Fruit fly (Drosophila melanogaster): ENCODE results near the gene Klp68D.

Klp68D gene

DNA sequence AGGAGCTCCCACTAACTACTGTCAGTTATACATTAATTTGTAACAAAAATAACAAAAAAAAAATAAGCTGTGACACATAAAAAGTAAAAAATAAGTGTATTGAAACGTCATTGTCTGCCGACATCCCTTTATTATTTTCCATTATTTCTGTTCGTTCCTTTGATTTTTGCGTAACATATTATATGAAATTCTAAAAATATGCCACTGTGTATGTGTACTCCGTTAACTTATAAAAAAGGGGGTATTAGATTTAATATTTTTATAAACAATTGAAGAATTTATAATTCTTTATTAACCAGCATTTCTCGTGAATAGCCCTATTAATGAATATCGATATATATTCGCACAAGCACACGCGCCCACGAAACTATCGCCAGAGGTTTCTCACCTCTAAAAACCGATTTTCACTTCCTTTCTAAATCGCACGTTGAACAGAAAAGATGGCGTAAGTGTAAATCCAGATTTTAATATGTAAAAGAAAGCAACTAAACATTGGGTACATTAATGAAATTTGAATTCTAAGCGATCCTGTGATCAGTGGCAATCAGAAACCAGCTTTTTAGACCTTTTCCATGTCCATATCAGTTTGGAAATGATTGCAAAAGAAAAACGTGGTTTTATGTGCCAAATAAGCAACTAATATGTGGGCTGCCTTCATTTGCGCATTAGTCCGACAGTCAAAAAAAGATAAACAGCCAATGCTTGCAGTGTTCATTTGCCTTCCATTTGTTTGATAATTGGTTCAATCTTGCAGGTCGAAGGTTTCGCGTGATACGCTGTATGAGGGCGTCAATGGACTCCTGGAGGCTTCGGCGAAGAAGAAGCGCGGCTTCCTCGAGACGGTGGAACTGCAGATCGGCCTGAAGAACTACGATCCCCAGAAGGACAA is 27.3 kb downstream of the Klp68D start, which contains the start of gene RpL10Ab:
Gene RpL10Ab, plus strand, starts transcription at position 406 of the 889 bp plus-strand sequence.
- TF ChIP-seq Dll (optimal IDR thresholded peaks at IDR 0.05) (no peak), CG8478 (optimal IDR thresholded peaks at IDR 0.05) (no peak), psq (optimal IDR thresholded peaks at IDR 0.05) (no peak), pan (optimal IDR thresholded peaks at IDR 0.05) (no peak), usp (GFP tag; optimal IDR thresholded peaks at IDR 0.05) (no peak)

DNA sequence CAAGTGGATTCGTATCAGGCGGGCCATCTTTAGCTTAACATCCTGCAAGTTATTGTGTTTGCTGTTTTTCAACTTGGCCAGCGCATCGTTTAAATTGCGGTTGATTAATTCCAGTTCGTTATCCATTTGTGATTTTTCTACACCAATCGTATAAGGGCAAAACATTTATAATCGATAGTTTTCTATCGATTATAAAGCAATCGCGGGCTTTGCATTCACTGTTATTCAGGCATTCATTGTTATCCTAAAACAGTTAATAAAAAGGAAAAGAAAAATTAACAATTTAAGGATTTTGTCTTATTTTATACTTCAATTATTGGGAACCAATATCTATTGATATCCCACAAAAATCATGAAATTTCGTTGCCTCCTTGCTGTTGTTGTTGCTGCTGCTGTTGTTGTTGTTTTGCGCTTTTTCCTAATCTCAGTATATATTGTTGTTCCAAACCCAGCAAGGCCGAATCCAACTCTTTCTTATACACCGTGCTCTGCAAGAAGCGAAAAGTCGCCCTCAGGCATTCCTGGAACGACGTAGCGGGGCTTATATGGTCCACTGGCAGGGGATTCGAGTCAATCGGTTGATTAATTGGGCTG is 30.2 kb downstream of the Klp68D start, which contains the start of gene CG32095:
Gene CG32095, minus strand, starts transcription at position 173 of the 594 bp plus-strand sequence.
- TF ChIP-seq psq (optimal IDR thresholded peaks at IDR 0.05) (no peak), CG8478 (optimal IDR thresholded peaks at IDR 0.05) (no peak), EcR (GFP tag; optimal IDR thresholded peaks at IDR 0.05) (no peak), Dll (optimal IDR thresholded peaks at IDR 0.05) (no peak), pan (optimal IDR thresholded peaks at IDR 0.05) (no peak), usp (GFP tag; optimal IDR thresholded peaks at IDR 0.05) (no peak)

DNA sequence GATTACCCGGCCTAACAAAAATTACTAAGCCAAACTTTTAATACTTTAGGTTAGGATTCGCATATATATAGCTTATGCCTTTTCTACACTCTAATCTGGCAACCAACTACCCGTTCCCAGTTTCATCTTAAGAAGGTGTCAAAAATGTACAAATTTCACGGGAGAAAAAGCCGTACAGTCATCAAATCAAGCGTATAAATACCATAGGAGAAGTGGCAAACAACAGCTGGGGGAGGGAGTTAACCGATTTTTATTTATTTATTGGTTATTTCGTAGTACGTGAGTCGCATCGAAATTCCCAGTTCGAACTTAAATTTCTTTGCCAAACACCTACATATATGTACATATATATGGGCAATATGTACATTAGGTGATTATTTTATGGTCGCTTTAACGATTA is 33.3 kb downstream of the Klp68D start, which contains the start of gene CG7264:
Gene CG7264, plus strand, starts transcription at position 301 of the 400 bp plus-strand sequence.
- TF ChIP-seq psq (optimal IDR thresholded peaks at IDR 0.05): no peak
- no peak for TF ChIP-seq CG8478 (optimal IDR thresholded peaks at IDR 0.05)
- TF ChIP-seq EcR (GFP tag; optimal IDR thresholded peaks at IDR 0.05): no peak
- no peak for TF ChIP-seq pan (optimal IDR thresholded peaks at IDR 0.05)
- TF ChIP-seq usp (GFP tag; optimal IDR thresholded peaks at IDR 0.05): no peak
- no peak for TF ChIP-seq Dll (optimal IDR thresholded peaks at IDR 0.05)

DNA sequence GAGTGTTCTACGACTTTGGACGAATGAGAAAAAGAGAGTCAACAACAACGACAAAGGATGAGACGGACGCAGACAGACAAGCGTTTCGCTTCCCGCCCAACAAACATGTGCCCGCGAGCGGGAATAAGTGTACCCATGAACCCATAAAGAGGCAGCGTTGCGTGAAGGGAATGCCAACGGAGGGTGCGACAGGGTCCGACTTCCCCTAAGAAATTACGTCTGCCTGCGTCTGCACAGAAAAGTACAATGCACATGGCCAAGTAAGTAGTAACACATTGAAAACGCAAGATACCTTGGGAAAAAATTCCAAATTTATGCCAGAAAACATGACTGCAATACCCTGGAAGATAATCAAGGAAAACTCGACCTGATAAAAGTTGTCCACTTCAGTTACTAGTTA is 35.8 kb downstream of the Klp68D start:
- TF ChIP-seq usp (GFP tag; optimal IDR thresholded peaks at IDR 0.05): no peak

DNA sequence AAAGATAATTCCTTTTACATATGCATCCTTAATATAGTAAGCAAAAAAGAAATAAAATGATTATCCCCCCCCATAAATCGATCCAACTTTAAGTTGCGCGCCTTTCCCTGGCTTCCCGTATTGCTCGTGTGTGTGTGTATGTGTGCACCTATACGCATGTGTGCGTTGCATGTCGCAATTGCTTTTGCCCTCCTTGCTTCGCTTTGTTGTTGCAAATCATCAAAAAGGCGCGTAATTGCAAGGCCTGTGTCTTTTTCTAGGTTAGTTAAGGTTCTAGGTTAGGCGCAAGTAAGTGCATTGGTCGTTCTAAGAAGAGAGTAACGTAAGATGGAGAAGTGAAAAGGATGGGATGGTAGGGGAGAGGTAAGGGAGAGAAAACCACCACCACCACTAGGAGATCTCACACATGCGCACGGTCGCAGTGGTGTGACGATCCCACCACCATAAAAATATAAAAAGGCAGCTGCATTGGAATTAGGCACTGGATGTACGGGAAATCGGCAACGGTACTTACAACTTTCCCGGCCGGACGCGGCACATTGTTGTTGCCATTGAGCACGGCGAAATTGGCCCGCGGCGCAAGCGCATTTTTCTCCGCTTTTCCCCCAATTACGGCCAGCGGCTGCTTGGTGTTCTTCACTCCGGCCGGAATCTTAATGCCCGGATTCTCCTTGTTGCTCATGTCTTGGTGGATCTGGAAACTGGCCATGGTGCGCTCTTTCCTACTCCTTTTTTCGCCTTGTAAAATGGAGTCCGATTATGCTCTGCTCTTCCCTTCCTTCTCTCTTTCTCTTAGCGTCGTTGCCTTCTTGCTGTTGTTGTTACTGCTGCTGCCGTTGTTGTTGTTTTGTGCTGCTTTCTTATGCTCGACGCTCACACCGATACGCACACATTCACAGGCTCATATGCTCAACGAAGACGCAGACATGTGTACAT is 37.2 kb downstream of the Klp68D start:
- no peak for TF ChIP-seq CG8478 (optimal IDR thresholded peaks at IDR 0.05)
- no peak for TF ChIP-seq Dll (optimal IDR thresholded peaks at IDR 0.05)
- no peak for TF ChIP-seq pan (optimal IDR thresholded peaks at IDR 0.05)
- no peak for TF ChIP-seq usp (GFP tag; optimal IDR thresholded peaks at IDR 0.05)
- TF ChIP-seq psq (optimal IDR thresholded peaks at IDR 0.05): no peak
- TF ChIP-seq EcR (GFP tag; optimal IDR thresholded peaks at IDR 0.05): no peak

DNA sequence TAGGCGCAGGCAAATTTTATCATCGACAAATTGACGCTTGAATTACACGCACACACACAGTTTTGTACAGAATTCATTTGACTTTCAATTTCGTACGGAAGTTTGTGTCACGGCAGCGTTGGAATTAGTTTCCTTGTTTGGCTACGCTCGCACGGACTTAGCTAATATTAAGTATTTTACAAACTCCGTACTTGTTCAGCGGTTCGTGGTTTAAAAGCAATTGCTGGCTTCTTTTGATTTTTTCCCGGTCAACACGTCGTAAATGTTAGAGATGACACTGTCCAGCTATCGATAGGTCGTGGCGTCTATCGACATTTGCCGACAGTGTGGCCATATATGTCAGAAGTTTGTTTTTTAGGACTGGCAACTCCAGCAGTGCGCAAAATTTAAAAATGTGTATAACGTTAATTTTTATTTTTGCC is 37.9 kb downstream of the Klp68D start, which contains the start of gene CycA:
Gene CycA, minus strand, starts transcription at position 283 of the 422 bp plus-strand sequence.
- no peak for TF ChIP-seq EcR (GFP tag; optimal IDR thresholded peaks at IDR 0.05)
- TF ChIP-seq psq (optimal IDR thresholded peaks at IDR 0.05): no peak

DNA sequence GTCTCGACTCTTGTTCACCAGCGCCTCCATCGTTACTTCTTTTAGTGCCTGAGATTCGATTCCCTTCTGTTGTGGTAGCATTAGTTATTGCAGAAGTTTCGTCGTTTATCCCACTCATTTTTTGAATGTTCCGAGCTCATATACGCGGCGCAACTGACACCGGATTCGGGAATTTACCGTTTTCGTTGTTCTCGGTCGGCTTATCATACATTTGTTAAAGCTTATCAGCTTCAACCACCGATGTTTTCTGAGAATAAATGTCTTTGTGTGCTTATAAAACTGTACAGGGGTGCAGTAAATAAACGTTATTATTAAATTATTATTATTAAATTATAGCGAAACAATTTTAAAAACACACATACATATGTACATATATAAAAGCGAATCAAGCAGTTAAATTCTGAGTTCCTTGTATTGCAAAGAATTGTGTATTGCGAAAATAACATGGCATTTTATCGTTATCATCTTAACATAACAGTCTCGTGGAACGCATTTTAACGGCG is 41.2 kb downstream of the Klp68D start, which contains the start of gene CG43064:
Gene CG43064, minus strand, starts transcription at position 147 of the 503 bp plus-strand sequence.
- no peak for TF ChIP-seq pan (optimal IDR thresholded peaks at IDR 0.05)
- no peak for TF ChIP-seq usp (GFP tag; optimal IDR thresholded peaks at IDR 0.05)
- no peak for TF ChIP-seq psq (optimal IDR thresholded peaks at IDR 0.05)
- no peak for TF ChIP-seq CG8478 (optimal IDR thresholded peaks at IDR 0.05)
- no peak for TF ChIP-seq EcR (GFP tag; optimal IDR thresholded peaks at IDR 0.05)
- no peak for TF ChIP-seq Dll (optimal IDR thresholded peaks at IDR 0.05)

DNA sequence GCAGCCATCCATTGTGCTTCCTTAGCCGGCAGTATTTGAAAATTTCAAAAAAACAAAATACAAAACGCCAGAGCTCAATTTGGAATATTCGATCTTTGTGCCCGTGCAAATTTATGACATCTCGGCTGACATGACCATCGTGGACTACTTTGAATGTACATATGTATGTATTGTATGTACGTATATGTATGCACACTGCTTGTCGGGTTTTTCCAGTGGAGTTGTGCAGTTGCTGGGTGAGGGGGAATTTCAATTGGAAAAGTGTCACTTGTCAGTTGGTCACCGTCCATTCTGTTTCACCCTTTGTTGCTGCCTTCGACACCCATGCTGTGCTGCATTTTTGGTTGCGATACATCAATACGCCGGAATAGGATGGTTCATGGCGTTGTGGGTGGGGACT is 52.3 kb downstream of the Klp68D start, which contains the start of gene CG12521:
Gene CG12521, minus strand, starts transcription at position 101 of the 400 bp plus-strand sequence.
- TF ChIP-seq pan (optimal IDR thresholded peaks at IDR 0.05) (no peak), psq (optimal IDR thresholded peaks at IDR 0.05) (no peak), CG8478 (optimal IDR thresholded peaks at IDR 0.05) (no peak), EcR (GFP tag; optimal IDR thresholded peaks at IDR 0.05) (no peak), Dll (optimal IDR thresholded peaks at IDR 0.05) (no peak), usp (GFP tag; optimal IDR thresholded peaks at IDR 0.05) (no peak)

Data from whole organism.